Worm (Caenorhabditis elegans): ENCODE data around the gene C43G2.3.

ce11 chrIV:6548609-6549008 lies 29.4 kb upstream of the C43G2.3 start, which contains the start of gene fan-1:
- TF ChIP-seq nhr-111 (GFP tag; optimal IDR thresholded peaks at IDR 0.05) (no peak), zfp-2 (tag; optimal IDR thresholded peaks at IDR 0.05) (no peak), jun-1 (tag; optimal IDR thresholded peaks at IDR 0.05) (no peak), unc-62 (GFP tag; optimal IDR thresholded peaks at IDR 0.05 in 1 of 2) (peak in 1 of 2 experiments; percentile 79), unc-62 (tag; optimal IDR thresholded peaks at IDR 0.05) (no peak), R02D3.7 (tag; optimal IDR thresholded peaks at IDR 0.05) (no peak), lin-39 (tag; optimal IDR thresholded peaks at IDR 0.05) (no peak), ctbp-1 (GFP tag; IDR thresholded peaks at IDR 0.05) (no peak), nhr-25 (tag; optimal IDR thresholded peaks at IDR 0.05; ENCODE audit: borderline replicate concordance, insufficient read depth) (no peak), nhr-11 (tag; optimal IDR thresholded peaks at IDR 0.05) (no peak), dve-1 (tag; optimal IDR thresholded peaks at IDR 0.05; ENCODE audit: insufficient read depth) (peak; percentile 60), pha-4 (GFP tag; IDR thresholded peaks at IDR 0.05) (no peak), pha-4 (tag; optimal IDR thresholded peaks at IDR 0.05) (no peak), duxl-1 (tag; optimal IDR thresholded peaks at IDR 0.05; ENCODE audit: poor library complexity) (no peak), T26A8.4 (GFP tag; IDR thresholded peaks at IDR 0.05) (no peak)
